Worm (Caenorhabditis elegans): ENCODE measurements around the gene srh-178.

DNA sequence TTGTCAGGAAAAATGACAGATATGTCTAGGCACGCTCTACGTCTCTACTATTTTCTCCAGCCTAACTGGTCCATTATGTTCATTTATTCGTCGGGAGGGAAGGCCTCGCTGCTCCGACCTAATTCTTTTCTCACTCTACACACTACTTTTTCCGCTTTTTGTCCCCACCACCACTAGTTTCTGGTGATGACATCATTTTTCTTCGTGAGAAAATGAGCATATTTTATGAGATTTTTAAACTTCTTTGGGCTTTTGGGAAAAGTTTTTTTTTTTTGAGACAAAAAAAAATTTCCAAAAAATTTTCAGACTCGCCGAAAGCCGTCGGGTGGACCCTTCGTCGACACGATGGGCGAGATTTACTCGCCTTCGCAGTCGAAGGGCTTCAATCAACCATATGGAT is 11.8 kb upstream of the srh-178 start, which contains the start of gene slo-1:
- TF ChIP-seq tbp1 (GFP tag; optimal IDR thresholded peaks at IDR 0.05) (no peak), madf-6 (GFP tag; IDR thresholded peaks at IDR 0.05) (no peak), rcor-1 (GFP tag; IDR thresholded peaks at IDR 0.05) (no peak), F49E8.2 (tag; optimal IDR thresholded peaks at IDR 0.05; ENCODE audit: insufficient read depth) (no peak)

Data from whole organism, young adult.